Worm (Caenorhabditis elegans): ENCODE data around the gene Y43F8B.10.

DNA sequence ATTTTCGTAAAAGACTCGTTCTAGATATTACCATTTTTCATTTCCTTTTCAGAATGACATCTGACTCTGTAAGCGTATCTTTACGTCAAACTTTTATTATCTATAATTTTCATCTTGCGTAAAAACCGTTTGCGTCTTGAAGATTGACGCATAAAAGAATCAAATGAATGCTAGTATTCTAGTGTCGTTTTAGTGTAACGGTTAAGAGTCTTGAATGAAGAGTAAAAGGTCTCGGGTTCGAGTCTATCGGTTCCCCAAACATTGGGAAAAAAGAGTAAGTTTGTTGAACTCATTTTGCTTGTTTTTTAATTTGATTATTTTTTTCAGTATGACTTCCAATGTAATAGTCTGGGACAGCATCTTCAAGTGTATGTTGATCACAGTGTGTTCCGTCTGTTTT, 10.2 kb downstream of the Y43F8B.10 start, which contains the start of gene Y43F8B.17:
- no peak for TF ChIP-seq mls-2 (tag; optimal IDR thresholded peaks at IDR 0.05)
- TF ChIP-seq pha-4 (tag; optimal IDR thresholded peaks at IDR 0.05), result no peak
- TF ChIP-seq snpc-4 (tag; optimal IDR thresholded peaks at IDR 0.05), result no peak
- no peak for TF ChIP-seq zip-8 (tag; optimal IDR thresholded peaks at IDR 0.05)
- TF ChIP-seq tbx-8 (GFP tag; optimal IDR thresholded peaks at IDR 0.05), result no peak
- no peak for TF ChIP-seq nhr-237 (tag; optimal IDR thresholded peaks at IDR 0.05)
- no peak for TF ChIP-seq nhr-28 (tag; optimal IDR thresholded peaks at IDR 0.05)
- TF ChIP-seq cnd-1 (tag; optimal IDR thresholded peaks at IDR 0.05), result no peak
- TF ChIP-seq unc-39 (tag; optimal IDR thresholded peaks at IDR 0.05), result no peak
- no peak for TF ChIP-seq ztf-11 (tag; optimal IDR thresholded peaks at IDR 0.05)
- TF ChIP-seq nhr-76 (tag; optimal IDR thresholded peaks at IDR 0.05), result no peak
- TF ChIP-seq drap-1 (GFP tag; optimal IDR thresholded peaks at IDR 0.05), result no peak
- no peak for TF ChIP-seq mep-1 (tag; optimal IDR thresholded peaks at IDR 0.05)

Measured in whole organism, mixed stage, embryonic.